Worm (Caenorhabditis elegans) whole organism, L3 larva: ENCODE data around the gene nhr-189.

ENCODE experiments used
- aly-2 ChIP-seq: fragments of 150-350 bp; optimal IDR thresholded peaks from 2 replicates; lab custom pipeline; 2014; ENCODE audit warnings: missing biosample characterization, missing genetic modification characterization
- ceh-9 ChIP-seq: sonication (generic microtip); optimal IDR thresholded peaks from 2 replicates; lab custom pipeline; 2018; ENCODE audit warnings: missing biosample characterization, missing genetic modification characterization
- daf-12 ChIP-seq: fragments of 150-350 bp; optimal IDR thresholded peaks from 2 replicates; lab custom pipeline; 2014; ENCODE audit warnings: missing biosample characterization, missing genetic modification reagents, missing genetic modification characterization
- nhr-11 ChIP-seq: fragments of 150-350 bp; optimal IDR thresholded peaks from 2 replicates; lab custom pipeline; 2014; ENCODE audit warnings: missing biosample characterization, missing genetic modification characterization
- pqm-1 ChIP-seq: fragments of 150-350 bp; optimal IDR thresholded peaks from 2 replicates; lab custom pipeline; 2017; ENCODE audit warnings: missing biosample characterization, missing genetic modification characterization, inconsistent platforms
- zag-1 ChIP-seq: fragments of 150-350 bp; optimal IDR thresholded peaks from 2 replicates; lab custom pipeline; 2014; ENCODE audit warnings: missing biosample characterization, missing genetic modification characterization

DNA sequence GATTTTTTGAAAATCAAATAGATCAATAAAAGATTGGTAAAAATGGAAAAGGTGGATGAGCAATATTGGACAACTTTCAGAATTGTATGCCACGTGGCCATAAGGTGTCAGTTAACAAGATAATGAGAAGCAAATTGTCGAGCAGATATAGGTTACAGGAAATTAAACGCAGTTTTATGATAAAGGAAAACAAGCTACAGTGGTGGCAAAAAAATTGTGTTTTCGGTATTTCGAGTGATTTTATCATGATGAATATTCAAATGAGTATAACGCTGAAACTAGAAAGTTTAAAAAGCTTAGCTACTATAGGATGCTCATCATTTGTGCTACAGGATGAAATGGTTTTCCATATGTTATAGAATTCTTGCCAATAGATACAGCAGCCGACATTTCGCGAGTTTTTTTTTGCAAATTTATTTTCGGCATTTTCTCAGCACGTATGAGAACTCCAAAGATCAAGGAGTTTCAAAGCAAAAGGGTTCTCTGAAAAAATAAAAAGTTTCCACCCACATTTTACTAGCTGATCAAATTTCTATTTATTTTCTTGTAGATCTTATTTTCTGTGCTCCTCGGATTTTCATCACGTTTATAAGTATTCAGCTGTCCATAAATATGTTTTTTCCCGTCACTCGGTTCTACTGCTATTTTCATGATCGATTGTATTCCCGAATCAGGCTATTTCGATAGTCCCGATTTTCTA is 42.6 kb upstream of the nhr-189 start, which contains the start of the genes str-229 and srh-190:
- TF ChIP-seq daf-12 (tag; lab: Kevin White, UChicago) (no peak), zag-1 (no peak), nhr-11 (tag; lab: Kevin White, UChicago) (no peak), pqm-1 (tag; lab: Kevin White, UChicago) (no peak), ceh-9 (tag; lab: Kevin White, UChicago) (no peak), aly-2 (tag; lab: Kevin White, UChicago) (no peak)
